Worm (Caenorhabditis elegans) whole organism, midembryonic: ENCODE data around the gene phf-5.

ENCODE experiments used
- T22C8.4 ChIP-seq: fragments of 200-800 bp; sonication (Bioruptor generic); IDR thresholded peaks from 2 replicates; pipeline ENCODE4 v1.3.6; 2022; ENCODE audit warnings: missing genetic modification characterization, missing compliant biosample characterization
- cog-1 ChIP-seq: sonication (generic microtip); optimal IDR thresholded peaks from 2 replicates; lab custom pipeline; 2016; ENCODE audit warnings: missing genetic modification characterization, missing compliant biosample characterization
- flt-1 ChIP-seq: fragments of 200-800 bp; sonication (Bioruptor generic); IDR thresholded peaks from 2 replicates; pipeline ENCODE4 v1.3.6; 2022; ENCODE audit warnings: missing genetic modification characterization, missing compliant biosample characterization
- klf-2 ChIP-seq: fragments of 200-800 bp; sonication (Bioruptor generic); conservative IDR thresholded peaks from 2 replicates; pipeline ENCODE4 v1.3.6; 2022; ENCODE audit warnings: missing genetic modification reagents, missing genetic modification characterization, missing compliant biosample characterization
- med-1 ChIP-seq: sonication (generic microtip); optimal IDR thresholded peaks from 2 replicates; lab custom pipeline; 2017; ENCODE audit warnings: missing genetic modification characterization, mild to moderate bottlenecking, missing compliant biosample characterization, antibody characterized with exemption, missing genetic modification reagents; ENCODE audit not compliant: insufficient read depth
- ref-1 ChIP-seq: fragments of 200-800 bp; sonication (Bioruptor generic); conservative IDR thresholded peaks from 2 replicates; pipeline ENCODE4 v1.3.6; 2022; ENCODE audit warnings: missing genetic modification reagents, missing genetic modification characterization, missing compliant biosample characterization
- tab-1 ChIP-seq: fragments of 200-800 bp; sonication (Bioruptor generic); IDR thresholded peaks from 2 replicates; pipeline ENCODE4 v1.3.6; 2022; ENCODE audit warnings: missing genetic modification characterization, missing compliant biosample characterization
- ztf-23 ChIP-seq: fragments of 200-800 bp; sonication (Bioruptor generic); IDR thresholded peaks from 2 replicates; pipeline ENCODE4 v1.3.6; 2022; ENCODE audit warnings: missing genetic modification reagents, missing genetic modification characterization, missing compliant biosample characterization
- ztf-29 ChIP-seq: fragments of 200-800 bp; sonication (Bioruptor generic); IDR thresholded peaks from 2 replicates; pipeline ENCODE4 v1.3.6; 2022; ENCODE audit warnings: missing genetic modification reagents, missing genetic modification characterization, missing compliant biosample characterization

- TF ChIP-seq klf-2 (GFP tag; lab: Robert Waterston, UW), result no peak
- no peak for TF ChIP-seq ztf-29
- no peak for TF ChIP-seq cog-1 (tag; lab: Kevin White, UChicago)
- no peak for TF ChIP-seq flt-1 (GFP tag; lab: Robert Waterston, UW)
- TF ChIP-seq ref-1 (GFP tag; lab: Robert Waterston, UW), result no peak
- TF ChIP-seq tab-1 (GFP tag; lab: Robert Waterston, UW), result no peak
- no peak for TF ChIP-seq med-1 (GFP tag; lab: Kevin White, UChicago)
- TF ChIP-seq ztf-23 (GFP tag; lab: Robert Waterston, UW), result no peak
- no peak for TF ChIP-seq T22C8.4 (GFP tag; lab: Robert Waterston, UW)
These were observed 12.2 kb upstream of the phf-5 start, which contains the start of the genes Y54F10BM.13 and ppm-1.D for ce11 chrIII:2331033-2331625.
